Fruit fly (Drosophila melanogaster): ENCODE measurements around the gene Gyc76C.
A peak's percentile ranks its signal among the peaks of the same experiment; 100 is the strongest.

The Gyc76C gene

DNA sequence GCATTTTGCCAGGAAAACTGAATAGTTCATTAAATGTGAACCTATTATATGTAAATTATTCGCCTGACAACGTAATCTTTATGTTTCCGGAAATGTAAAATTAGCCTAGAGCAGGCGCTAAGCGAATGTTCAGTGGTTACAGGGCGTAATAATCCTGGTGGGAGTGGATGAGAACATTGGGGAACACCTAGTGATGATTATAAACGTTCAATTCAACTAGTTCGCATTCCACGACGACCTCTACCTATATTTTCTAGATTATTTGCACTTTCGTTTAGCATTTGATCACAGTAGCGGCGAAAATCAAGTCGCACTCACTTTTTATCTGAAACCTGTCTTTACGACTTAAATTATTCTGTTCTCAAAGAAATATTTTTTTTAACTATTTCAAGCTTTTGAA is 14.2 kb upstream of the Gyc76C start:
- no peak for TF ChIP-seq CG8301 (tag; optimal IDR thresholded peaks at IDR 0.05)
- TF ChIP-seq CG14655 (GFP tag; optimal IDR thresholded peaks at IDR 0.05), result no peak
- no peak for TF ChIP-seq CG15710 (tag; optimal IDR thresholded peaks at IDR 0.05)
- TF ChIP-seq Snoo (tag; optimal IDR thresholded peaks at IDR 0.05), result no peak
- no peak for TF ChIP-seq Pif1A (GFP tag; optimal IDR thresholded peaks at IDR 0.05)
- no peak for TF ChIP-seq Ets98B (GFP tag; IDR thresholded peaks at IDR 0.05)
- TF ChIP-seq fd96Ca (GFP tag; IDR thresholded peaks at IDR 0.05), result no peak
- TF ChIP-seq CG32121 (GFP tag; IDR thresholded peaks at IDR 0.05), result no peak
- no peak for TF ChIP-seq CG4496 (GFP tag; IDR thresholded peaks at IDR 0.05)
- TF ChIP-seq Pif1B (GFP tag; optimal IDR thresholded peaks at IDR 0.05), result no peak
- no peak for TF ChIP-seq CG8159 (tag; optimal IDR thresholded peaks at IDR 0.05)
- TF ChIP-seq CG9948 (tag; optimal IDR thresholded peaks at IDR 0.05), result no peak
- TF ChIP-seq CG12605 (GFP tag; IDR thresholded peaks at IDR 0.05), result no peak
- no peak for TF ChIP-seq CG17806 (tag; optimal IDR thresholded peaks at IDR 0.05)
- TF ChIP-seq CG34367 (tag; optimal IDR thresholded peaks at IDR 0.05), result no peak
- no peak for TF ChIP-seq gl (tag; optimal IDR thresholded peaks at IDR 0.05)
- TF ChIP-seq EcR (GFP tag; optimal IDR thresholded peaks at IDR 0.05), result no peak
- TF ChIP-seq CG13204 (GFP tag; optimal IDR thresholded peaks at IDR 0.05), result no peak
- no peak for TF ChIP-seq CG10348 (GFP tag; IDR thresholded peaks at IDR 0.05)

- TF ChIP-seq CG4496 (GFP tag; IDR thresholded peaks at IDR 0.05) (no peak), fd96Ca (GFP tag; IDR thresholded peaks at IDR 0.05) (no peak), CG32121 (GFP tag; IDR thresholded peaks at IDR 0.05) (no peak), Pif1B (GFP tag; optimal IDR thresholded peaks at IDR 0.05) (no peak), CG13204 (GFP tag; optimal IDR thresholded peaks at IDR 0.05) (no peak), EcR (GFP tag; optimal IDR thresholded peaks at IDR 0.05) (peak; percentile 33), CG17806 (tag; optimal IDR thresholded peaks at IDR 0.05) (no peak)
Measured at dm6 chr3L:19807103-19807502, 13.7 kb upstream of the Gyc76C start, which contains the start of the genes CG14104 and Kap-alpha1. CG14104 (minus strand) TSS chr3L:19807199. Kap-alpha1 (plus strand) TSS chr3L:19807232.

dm6 chr3L:19805895-19806294 is 12.5 kb upstream of the Gyc76C start, which contains the start of gene CG34116:
CG34116 (minus strand) TSS chr3L:19806036.
- TF ChIP-seq rn (GFP tag; IDR thresholded peaks at IDR 0.05) (no peak), Pif1B (GFP tag; optimal IDR thresholded peaks at IDR 0.05) (no peak), CG10348 (GFP tag; IDR thresholded peaks at IDR 0.05) (no peak), CG4496 (GFP tag; IDR thresholded peaks at IDR 0.05) (no peak), CG17806 (tag; optimal IDR thresholded peaks at IDR 0.05) (no peak), gl (tag; optimal IDR thresholded peaks at IDR 0.05) (no peak), CG13204 (GFP tag; optimal IDR thresholded peaks at IDR 0.05) (no peak), CG34367 (tag; optimal IDR thresholded peaks at IDR 0.05) (no peak), D1 (tag; optimal IDR thresholded peaks at IDR 0.05) (no peak)

DNA sequence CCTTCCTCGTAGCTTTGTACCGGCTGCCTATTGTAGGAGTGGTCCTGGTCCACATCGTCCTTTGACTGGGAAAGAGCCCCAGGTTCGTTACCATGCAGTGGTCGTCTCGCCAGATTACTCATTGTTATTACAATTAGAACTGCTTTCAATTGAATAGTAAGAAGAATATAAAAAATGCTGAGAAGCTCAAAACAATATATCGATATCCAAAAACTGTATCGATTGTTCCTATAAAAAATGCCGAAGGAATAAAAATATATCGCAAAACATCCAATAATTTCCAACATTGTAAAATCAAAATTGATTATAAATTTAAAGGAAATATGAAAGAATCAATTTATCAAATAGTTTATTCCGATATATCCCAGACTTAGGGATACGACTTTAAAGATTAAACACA is 11.5 kb upstream of the Gyc76C start, which contains the start of the genes TORIP and Ccdc58:
Gene TORIP (minus strand): TSS at position 173 of the 400 bp plus-strand sequence.
Gene Ccdc58 (plus strand): TSS at position 274 of the 400 bp plus-strand sequence.
- TF ChIP-seq CG13204 (GFP tag; optimal IDR thresholded peaks at IDR 0.05), result no peak
- no peak for TF ChIP-seq Pif1B (GFP tag; optimal IDR thresholded peaks at IDR 0.05)
- TF ChIP-seq CG9948 (tag; optimal IDR thresholded peaks at IDR 0.05), result no peak
- no peak for TF ChIP-seq Snoo (tag; optimal IDR thresholded peaks at IDR 0.05)
- no peak for TF ChIP-seq CG17806 (tag; optimal IDR thresholded peaks at IDR 0.05)
- TF ChIP-seq D1 (tag; optimal IDR thresholded peaks at IDR 0.05), result no peak
- no peak for TF ChIP-seq CG10348 (GFP tag; IDR thresholded peaks at IDR 0.05)
- TF ChIP-seq CG8301 (tag; optimal IDR thresholded peaks at IDR 0.05), result no peak
- no peak for TF ChIP-seq CG15710 (tag; optimal IDR thresholded peaks at IDR 0.05)
- no peak for TF ChIP-seq gl (tag; optimal IDR thresholded peaks at IDR 0.05)
- TF ChIP-seq EcR (GFP tag; optimal IDR thresholded peaks at IDR 0.05), result no peak
- TF ChIP-seq fd96Ca (GFP tag; IDR thresholded peaks at IDR 0.05), result no peak
- no peak for TF ChIP-seq CG32121 (GFP tag; IDR thresholded peaks at IDR 0.05)

DNA sequence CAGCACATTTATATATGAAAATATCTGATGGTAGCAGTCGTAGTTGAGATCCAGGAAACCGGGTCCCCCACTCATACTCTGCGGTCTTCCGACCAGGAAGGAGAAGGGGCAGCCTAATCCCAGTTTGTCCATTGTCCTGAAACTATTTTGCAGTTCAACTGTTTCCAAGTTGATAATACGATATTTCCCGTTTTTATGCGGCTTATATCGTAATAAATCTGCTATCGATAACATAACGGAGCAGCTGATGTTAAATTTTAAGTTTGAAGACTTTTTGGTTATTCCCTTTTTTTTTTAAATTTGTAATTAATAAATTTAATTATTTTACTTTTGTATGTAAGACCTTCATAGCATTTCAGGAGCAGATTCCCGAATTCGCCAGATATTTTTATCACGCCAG is 7.7 kb upstream of the Gyc76C start, which contains the start of gene CG14102:
Gene CG14102 (minus strand): TSS at position 187 of the 400 bp plus-strand sequence.
- no peak for TF ChIP-seq CG9948 (tag; optimal IDR thresholded peaks at IDR 0.05)
- TF ChIP-seq fd96Ca (GFP tag; IDR thresholded peaks at IDR 0.05), result no peak
- TF ChIP-seq CG32121 (GFP tag; IDR thresholded peaks at IDR 0.05), result no peak
- no peak for TF ChIP-seq D1 (tag; optimal IDR thresholded peaks at IDR 0.05)
- no peak for TF ChIP-seq CG13204 (GFP tag; optimal IDR thresholded peaks at IDR 0.05)
- TF ChIP-seq Ets98B (GFP tag; IDR thresholded peaks at IDR 0.05), result no peak
- TF ChIP-seq CG10348 (GFP tag; IDR thresholded peaks at IDR 0.05), result no peak
- TF ChIP-seq Pif1B (GFP tag; optimal IDR thresholded peaks at IDR 0.05), result no peak
- TF ChIP-seq CG8301 (tag; optimal IDR thresholded peaks at IDR 0.05), result no peak
- TF ChIP-seq gl (tag; optimal IDR thresholded peaks at IDR 0.05), result no peak
- no peak for TF ChIP-seq CG17806 (tag; optimal IDR thresholded peaks at IDR 0.05)
- no peak for TF ChIP-seq Snoo (tag; optimal IDR thresholded peaks at IDR 0.05)
- no peak for TF ChIP-seq CG14655 (GFP tag; optimal IDR thresholded peaks at IDR 0.05)

- no peak for TF ChIP-seq CG17806 (tag; optimal IDR thresholded peaks at IDR 0.05)
- no peak for TF ChIP-seq CG32121 (GFP tag; IDR thresholded peaks at IDR 0.05)
Measured at dm6 chr3L:19798978-19799377, 5.6 kb upstream of the Gyc76C start, which contains the start of gene Ir76a. Ir76a (plus strand) TSS chr3L:19799278.

Measured in whole organism, pupa.